Worm (Caenorhabditis elegans): ENCODE results near the gene fsn-1.

- TF ChIP-seq pha-4 (tag; optimal IDR thresholded peaks at IDR 0.05) (no peak), hlh-30 (tag; optimal IDR thresholded peaks at IDR 0.05; ENCODE audit: insufficient read depth) (no peak), ceh-34 (tag; optimal IDR thresholded peaks at IDR 0.05) (no peak), nhr-11 (tag; optimal IDR thresholded peaks at IDR 0.05) (no peak), nfya-1 (tag; optimal IDR thresholded peaks at IDR 0.05) (no peak), ama-1 (optimal IDR thresholded peaks at IDR 0.05) (no peak), elt-2 (tag; optimal IDR thresholded peaks at IDR 0.05) (no peak), syd-9 (tag; optimal IDR thresholded peaks at IDR 0.05) (no peak), che-1 (tag; optimal IDR thresholded peaks at IDR 0.05) (no peak), ahr-1 (tag; optimal IDR thresholded peaks at IDR 0.05) (no peak), F13H6.1 (tag; optimal IDR thresholded peaks at IDR 0.05) (no peak), hlh-6 (tag; optimal IDR thresholded peaks at IDR 0.05) (no peak)
These were observed 24.2 kb downstream of the fsn-1 start for ce11 chrIII:4961281-4961680.

Measured in whole organism, late embryonic.